Fruit fly (Drosophila melanogaster) whole organism, embryonic: ENCODE data around the gene CG43062.
A peak's percentile ranks its signal among the peaks of the same experiment; 100 is the strongest.

Experiments used
- B-H2 ChIP-seq: fragments of 200-800 bp; sonication (Bioruptor generic); optimal IDR thresholded peaks from 2 replicates; lab custom pipeline; 2018; ENCODE audit warnings: missing biosample characterization, mild to moderate bottlenecking, missing genetic modification characterization
- Bdp1 ChIP-seq: fragments of 200-800 bp; sonication (Bioruptor generic); optimal IDR thresholded peaks from 3 replicates; lab custom pipeline; 2016; ENCODE audit warnings: missing biosample characterization, missing genetic modification characterization
- CG10147 ChIP-seq: fragments of 200-800 bp; sonication (Bioruptor generic); optimal IDR thresholded peaks from 2 replicates; lab custom pipeline; 2019; ENCODE audit warnings: missing biosample characterization, mild to moderate bottlenecking, missing genetic modification characterization, moderate library complexity
- CG10462 ChIP-seq: fragments of 200-800 bp; sonication (Bioruptor generic); optimal IDR thresholded peaks from 2 replicates; lab custom pipeline; 2016; ENCODE audit warnings: missing biosample characterization, missing genetic modification characterization
- CG10959 ChIP-seq: fragments of 200-800 bp; sonication (Bioruptor generic); IDR thresholded peaks from 2 replicates; pipeline ENCODE4 v1.3.6; 2022; ENCODE audit warnings: missing biosample characterization, missing genetic modification characterization
- CG11456 ChIP-seq: fragments of 200-800 bp; sonication (Bioruptor generic); IDR thresholded peaks from 3 replicates; pipeline ENCODE4 v1.3.6; 2022; ENCODE audit warnings: missing biosample characterization, missing genetic modification characterization
- CG13123 ChIP-seq: fragments of 200-800 bp; sonication (Bioruptor generic); optimal IDR thresholded peaks from 2 replicates; lab custom pipeline; 2016; ENCODE audit warnings: missing biosample characterization, missing genetic modification characterization
- CG15011 ChIP-seq: fragments of 200-800 bp; sonication (Bioruptor generic); optimal IDR thresholded peaks from 3 replicates; lab custom pipeline; 2018; ENCODE audit warnings: missing biosample characterization, mild to moderate bottlenecking, missing genetic modification characterization
- CG16779 ChIP-seq: fragments of 200-800 bp; sonication (Bioruptor generic); IDR thresholded peaks from 2 replicates; pipeline ENCODE4 v1.3.6; 2022; ENCODE audit warnings: missing biosample characterization, missing genetic modification characterization
- CG18599 ChIP-seq: fragments of 200-800 bp; sonication (Bioruptor generic); optimal IDR thresholded peaks from 3 replicates; lab custom pipeline; 2017; ENCODE audit warnings: missing biosample characterization, missing genetic modification characterization, mild to moderate bottlenecking, moderate library complexity, missing genetic modification reagents
- CG2712 ChIP-seq: fragments of 200-800 bp; optimal IDR thresholded peaks from 3 replicates; lab custom pipeline; 2019; ENCODE audit warnings: missing biosample characterization, mild to moderate bottlenecking, missing genetic modification characterization, moderate library complexity
- CG32532 ChIP-seq: fragments of 200-800 bp; sonication (Bioruptor generic); IDR thresholded peaks from 2 replicates; pipeline ENCODE4 v1.3.6; 2022; ENCODE audit warnings: missing biosample characterization, missing genetic modification characterization
- CG32772 ChIP-seq: fragments of 200-800 bp; sonication (Bioruptor generic); IDR thresholded peaks from 2 replicates; pipeline ENCODE4 v1.3.6; 2022; ENCODE audit warnings: missing biosample characterization, missing genetic modification characterization
- CG3281 ChIP-seq: fragments of 200-800 bp; sonication (Bioruptor generic); optimal IDR thresholded peaks from 3 replicates; lab custom pipeline; 2017; ENCODE audit warnings: missing biosample characterization, mild to moderate bottlenecking, missing genetic modification characterization
- CG4360 ChIP-seq: fragments of 200-800 bp; sonication (Bioruptor generic); IDR thresholded peaks from 2 replicates; pipeline ENCODE4 v1.3.6; 2022; ENCODE audit warnings: missing biosample characterization, missing genetic modification characterization
- CG4424 ChIP-seq: fragments of 200-800 bp; sonication (Bioruptor generic); optimal IDR thresholded peaks from 3 replicates; lab custom pipeline; 2016; ENCODE audit warnings: missing biosample characterization, missing genetic modification characterization
- CG5245 ChIP-seq: fragments of 200-800 bp; sonication (Bioruptor generic); optimal IDR thresholded peaks from 3 replicates; lab custom pipeline; 2016; ENCODE audit warnings: missing biosample characterization, missing genetic modification characterization
- CG7372 ChIP-seq: fragments of 200-800 bp; sonication (Bioruptor generic); IDR thresholded peaks from 2 replicates; pipeline ENCODE4 v1.3.6; 2022; ENCODE audit warnings: missing biosample characterization, missing genetic modification characterization
- Deaf1 ChIP-seq: fragments of 200-800 bp; optimal IDR thresholded peaks from 3 replicates; lab custom pipeline; 2019; ENCODE audit warnings: missing biosample characterization, mild to moderate bottlenecking, missing genetic modification characterization, moderate library complexity
- Doc3 ChIP-seq: fragments of 200-800 bp; sonication (Bioruptor generic); IDR thresholded peaks from 3 replicates; pipeline ENCODE4 v1.3.6; 2022; ENCODE audit warnings: missing biosample characterization, missing genetic modification characterization; ENCODE audit not compliant: partially characterized antibody
- HLHmδ ChIP-seq: fragments of 200-800 bp; sonication (Bioruptor generic); optimal IDR thresholded peaks from 2 replicates; lab custom pipeline; 2018; ENCODE audit warnings: missing biosample characterization, mild to moderate bottlenecking, missing genetic modification characterization, moderate library complexity
- Hr39 ChIP-seq: fragments of >200 bp; optimal IDR thresholded peaks from 2 replicates; lab custom pipeline; 2017
- Jarid2 ChIP-seq: fragments of 200-800 bp; sonication (Bioruptor generic); optimal IDR thresholded peaks from 3 replicates; lab custom pipeline; 2017; ENCODE audit warnings: mild to moderate bottlenecking, missing biosample characterization, missing genetic modification reagents, missing genetic modification characterization
- MBD-R2 ChIP-seq: fragments of 200-800 bp; sonication (Bioruptor generic); IDR thresholded peaks from 2 replicates; pipeline ENCODE4 v1.3.6; 2022; ENCODE audit warnings: missing biosample characterization, missing genetic modification characterization
- Med ChIP-seq: fragments of 200-800 bp; sonication (Bioruptor generic); peaks from one replicate; lab custom pipeline; 2016; ENCODE audit warnings: missing biosample characterization, missing genetic modification characterization, mild to moderate bottlenecking, inconsistent platforms, moderate library complexity
- NC2α ChIP-seq: fragments of 200-800 bp; sonication (Bioruptor generic); optimal IDR thresholded peaks from 2 replicates; lab custom pipeline; 2016; ENCODE audit warnings: missing biosample characterization, missing genetic modification characterization
- Neu2 ChIP-seq: fragments of 200-800 bp; sonication (Bioruptor generic); optimal IDR thresholded peaks from 3 replicates; lab custom pipeline; 2016; ENCODE audit warnings: missing biosample characterization, missing genetic modification characterization, borderline replicate concordance
- Ravus ChIP-seq: fragments of 200-800 bp; sonication (Bioruptor generic); IDR thresholded peaks from 2 replicates; pipeline ENCODE4 v1.3.6; 2022; ENCODE audit warnings: missing biosample characterization, missing genetic modification characterization
- Rfx ChIP-seq: fragments of 200-800 bp; sonication (Bioruptor generic); IDR thresholded peaks from 2 replicates; pipeline ENCODE4 v1.3.6; 2022; ENCODE audit warnings: missing biosample characterization, missing genetic modification characterization
- Scr ChIP-seq: fragments of 200-800 bp; sonication (Bioruptor generic); IDR thresholded peaks from 2 replicates; pipeline ENCODE4 v1.3.6; 2022; ENCODE audit warnings: missing biosample characterization, missing genetic modification characterization; ENCODE audit not compliant: partially characterized antibody
- Sox102F ChIP-seq: fragments of 200-800 bp; sonication (Bioruptor generic); optimal IDR thresholded peaks from 2 replicates; lab custom pipeline; 2018; ENCODE audit warnings: missing biosample characterization, mild to moderate bottlenecking, missing genetic modification characterization, moderate library complexity
- cg ChIP-seq: fragments of 200-800 bp; sonication (Bioruptor generic); optimal IDR thresholded peaks from 3 replicates; lab custom pipeline; 2019; ENCODE audit warnings: missing biosample characterization, mild to moderate bottlenecking, missing genetic modification characterization, moderate library complexity
- croc ChIP-seq: fragments of 200-800 bp; sonication (Bioruptor generic); conservative IDR thresholded peaks from 3 replicates; pipeline ENCODE4 v1.3.6; 2022; ENCODE audit warnings: missing biosample characterization, missing genetic modification characterization
- dpn ChIP-seq, 2 experiments: fragments of 200-800 bp; sonication (Bioruptor generic); optimal IDR thresholded peaks; 3 replicates each; lab custom pipeline; 2016; ENCODE audit warnings: missing biosample characterization in 2 of 2, missing genetic modification characterization in 2 of 2
- en ChIP-seq: fragments of 200-800 bp; sonication (Bioruptor generic); optimal IDR thresholded peaks from 2 replicates; lab custom pipeline; 2016; ENCODE audit warnings: missing biosample characterization, missing genetic modification characterization
- gce ChIP-seq: fragments of 200-800 bp; sonication (Bioruptor generic); IDR thresholded peaks from 3 replicates; pipeline ENCODE4 v1.3.6; 2022; ENCODE audit warnings: missing biosample characterization, missing genetic modification characterization
- gcm2 ChIP-seq: fragments of 200-800 bp; sonication (Bioruptor generic); optimal IDR thresholded peaks from 2 replicates; lab custom pipeline; 2016; ENCODE audit warnings: missing biosample characterization, missing genetic modification characterization
- her ChIP-seq: fragments of 200-800 bp; sonication (Bioruptor generic); optimal IDR thresholded peaks from 2 replicates; lab custom pipeline; 2016; ENCODE audit warnings: missing biosample characterization, missing genetic modification characterization
- inv ChIP-seq: fragments of 200-800 bp; sonication (Bioruptor generic); IDR thresholded peaks from 2 replicates; pipeline ENCODE4 v1.3.6; 2022; ENCODE audit warnings: missing biosample characterization, missing genetic modification characterization; ENCODE audit not compliant: partially characterized antibody
- knrl ChIP-seq: fragments of 200-800 bp; sonication (Bioruptor generic); IDR thresholded peaks from 3 replicates; pipeline ENCODE4 v1.3.6; 2022; ENCODE audit warnings: missing biosample characterization, missing genetic modification characterization; ENCODE audit not compliant: partially characterized antibody
- nmo ChIP-seq: fragments of 200-800 bp; sonication (Bioruptor generic); optimal IDR thresholded peaks from 2 replicates; lab custom pipeline; 2018; ENCODE audit warnings: missing biosample characterization, mild to moderate bottlenecking, missing genetic modification characterization, moderate library complexity
- org-1 ChIP-seq: fragments of 200-800 bp; sonication (Bioruptor generic); optimal IDR thresholded peaks from 2 replicates; lab custom pipeline; 2017; ENCODE audit warnings: missing biosample characterization, missing genetic modification characterization
- pan ChIP-seq, 4 experiments: fragments of >200 bp in 3 of 4; fragments of 200-800 bp in 1 of 4; sonication (Bioruptor generic) in 1 of 4; optimal IDR thresholded peaks in 3 of 4; IDR thresholded peaks in 1 of 4; 2 replicates each; pipeline versions ENCODE4 v1.3.6 to Lab custom; 2017 to 2022; ENCODE audit warnings: missing biosample characterization in 2 of 4, missing genetic modification characterization in 2 of 4, mixed read lengths in 1 of 4
- pfk ChIP-seq: fragments of 200-800 bp; sonication (Bioruptor generic); optimal IDR thresholded peaks from 2 replicates; lab custom pipeline; 2018; ENCODE audit warnings: missing biosample characterization, mild to moderate bottlenecking, missing genetic modification characterization, moderate library complexity
- pnt ChIP-seq: fragments of 200-800 bp; sonication (Bioruptor generic); optimal IDR thresholded peaks from 3 replicates; lab custom pipeline; 2016; ENCODE audit warnings: missing biosample characterization, missing genetic modification characterization
- scrt ChIP-seq: fragments of 200-800 bp; sonication (Bioruptor generic); optimal IDR thresholded peaks from 2 replicates; lab custom pipeline; 2018; ENCODE audit warnings: missing biosample characterization, mild to moderate bottlenecking, missing genetic modification characterization, moderate library complexity
- tna ChIP-seq: fragments of 200-800 bp; sonication (Bioruptor generic); IDR thresholded peaks from 2 replicates; pipeline ENCODE4 v1.3.6; 2022; ENCODE audit warnings: missing biosample characterization, missing genetic modification characterization; ENCODE audit not compliant: partially characterized antibody
- vfl ChIP-seq: fragments of 200-800 bp; sonication (Bioruptor generic); optimal IDR thresholded peaks from 2 replicates; lab custom pipeline; 2016; ENCODE audit warnings: missing biosample characterization, missing genetic modification characterization
- vnd ChIP-seq: fragments of 200-800 bp; sonication (Bioruptor generic); IDR thresholded peaks from 3 replicates; pipeline ENCODE4 v1.3.6; 2022; ENCODE audit warnings: missing biosample characterization, missing genetic modification characterization; ENCODE audit not compliant: partially characterized antibody
- wor ChIP-seq: fragments of 200-800 bp; sonication (Bioruptor generic); IDR thresholded peaks from 2 replicates; pipeline ENCODE4 v1.3.6; 2022; ENCODE audit warnings: missing biosample characterization, missing genetic modification characterization
- z ChIP-seq: fragments of 200-800 bp; sonication (Bioruptor generic); IDR thresholded peaks from 3 replicates; pipeline ENCODE4 v1.3.6; 2022; ENCODE audit warnings: missing biosample characterization, missing genetic modification characterization

The CG43062 gene

dm6 chr3R:11735337-11735736 lies 14.8 kb upstream of the CG43062 start, which contains the start of gene CG14721 (continued):
- TF ChIP-seq dpn (GFP tag; optimal IDR thresholded peaks at IDR 0.05; lab: Kevin White, UChicago) = no peak
- TF ChIP-seq CG32772 (GFP tag; lab: Robert Waterston, UW) = no peak
- TF ChIP-seq Neu2 = no peak
- no peak for TF ChIP-seq CG10959
- TF ChIP-seq inv (GFP tag; lab: Robert Waterston, UW) = peak; percentile 23; the same call in 1 of the 2 replicates
- no peak for TF ChIP-seq CG13123 (GFP tag; lab: Kevin White, UChicago)
- no peak for TF ChIP-seq CG5245 (GFP tag; lab: Kevin White, UChicago)
- no peak for TF ChIP-seq CG10147 (GFP tag; lab: Kevin White, UChicago)
- peak; percentile 54 for TF ChIP-seq nmo (GFP tag; lab: Kevin White, UChicago)
- TF ChIP-seq en = no peak
- TF ChIP-seq vfl (GFP tag; lab: Kevin White, UChicago) = no peak
- no peak for TF ChIP-seq pfk (GFP tag; lab: Kevin White, UChicago)
- no peak for TF ChIP-seq CG4360 (GFP tag; lab: Robert Waterston, UW)
- TF ChIP-seq gcm2 (GFP tag; lab: Kevin White, UChicago) = no peak
- TF ChIP-seq Doc3 (GFP tag; lab: Robert Waterston, UW) = no peak; the same call in 2 of the 3 replicates
- no peak for TF ChIP-seq CG15011 (GFP tag; lab: Kevin White, UChicago)
- TF ChIP-seq CG18599 (GFP tag; lab: Kevin White, UChicago) = no peak
- TF ChIP-seq Scr (GFP tag; lab: Robert Waterston, UW) = peak; percentile 68
- TF ChIP-seq CG16779 (GFP tag; lab: Robert Waterston, UW) = no peak
- no peak for TF ChIP-seq CG7372
- no peak for TF ChIP-seq gce (GFP tag; lab: Robert Waterston, UW)
- no peak for TF ChIP-seq scrt (GFP tag; lab: Kevin White, UChicago)
- TF ChIP-seq Rfx = no peak; the same call in 1 of the 2 replicates
- no peak for TF ChIP-seq tna (GFP tag; lab: Robert Waterston, UW)
- peak; percentile 48; the same call in 1 of the 2 replicates for TF ChIP-seq CG32532 (GFP tag; lab: Robert Waterston, UW)
- no peak for TF ChIP-seq croc
- TF ChIP-seq Sox102F (GFP tag; lab: Kevin White, UChicago) = no peak
- TF ChIP-seq CG3281 (GFP tag; lab: Kevin White, UChicago) = no peak
- no peak for TF ChIP-seq her (GFP tag; lab: Kevin White, UChicago)
- no peak for TF ChIP-seq Ravus (GFP tag; lab: Robert Waterston, UW)
- no peak for TF ChIP-seq wor (GFP tag; lab: Robert Waterston, UW)
- peak; percentile 56 for TF ChIP-seq knrl (GFP tag; lab: Robert Waterston, UW)
- TF ChIP-seq vnd (GFP tag; lab: Robert Waterston, UW) = no peak
- no peak for TF ChIP-seq pnt (GFP tag; lab: Kevin White, UChicago)
- peak; percentile 48 for TF ChIP-seq CG4424
- no peak for TF ChIP-seq Hr39 (lab: Kevin White, UChicago)
- TF ChIP-seq CG11456 (GFP tag; lab: Robert Waterston, UW) = no peak
- TF ChIP-seq B-H2 (GFP tag; lab: Kevin White, UChicago) = no peak
- no peak for TF ChIP-seq pan (optimal IDR thresholded peaks at IDR 0.05; lab: Kevin White, UChicago)
- TF ChIP-seq pan (GFP tag; optimal IDR thresholded peaks at IDR 0.05 in 1 of 2, IDR thresholded peaks at IDR 0.05 in 1 of 2) = no peak
- no peak for TF ChIP-seq CG10462 (GFP tag; lab: Kevin White, UChicago)
- no peak for TF ChIP-seq Deaf1
- no peak for TF ChIP-seq CG2712 (tag; lab: Kevin White, UChicago)
- TF ChIP-seq HLHmδ (GFP tag; lab: Kevin White, UChicago) = no peak
- peak; percentile 88 for TF ChIP-seq Med (GFP tag; lab: Kevin White, UChicago)
- TF ChIP-seq NC2α (GFP tag; lab: Kevin White, UChicago) = no peak
- TF ChIP-seq Bdp1 (GFP tag; lab: Kevin White, UChicago) = no peak
- TF ChIP-seq org-1 (GFP tag; lab: Kevin White, UChicago) = no peak
- peak; percentile 84 for TF ChIP-seq MBD-R2 (GFP tag; lab: Robert Waterston, UW)
- no peak for TF ChIP-seq Jarid2 (GFP tag; lab: Kevin White, UChicago)
- no peak for TF ChIP-seq cg (GFP tag; lab: Kevin White, UChicago)
- TF ChIP-seq z (GFP tag; lab: Robert Waterston, UW) = no peak
